Worm (Caenorhabditis elegans): ENCODE data around the gene msp-49.
A peak's percentile ranks its signal among the peaks of the same experiment; 100 is the strongest.

The msp-49 gene

ce11 chrII:5186870-5187269 lies 7.3 kb upstream of the msp-49 start:
- TF ChIP-seq ztf-18 (tag; optimal IDR thresholded peaks at IDR 0.05) (no peak), nhr-80 (tag; optimal IDR thresholded peaks at IDR 0.05) (peak; percentile 40)

- TF ChIP-seq unc-62 (GFP tag; optimal IDR thresholded peaks at IDR 0.05) (no peak), him-1 (tag; optimal IDR thresholded peaks at IDR 0.05) (no peak), snpc-1.1 (tag; optimal IDR thresholded peaks at IDR 0.05; ENCODE audit: insufficient read depth) (no peak), ceh-91 (GFP tag; IDR thresholded peaks at IDR 0.05) (no peak), bed-1 (GFP tag; IDR thresholded peaks at IDR 0.05) (no peak), madf-8 (GFP tag; conservative IDR thresholded peaks at IDR 0.05) (no peak), rpc-1 (optimal IDR thresholded peaks at IDR 0.05) (no peak), rpc-1 (tag; optimal IDR thresholded peaks at IDR 0.05) (no peak), somi-1 (GFP tag; optimal IDR thresholded peaks at IDR 0.05) (no peak), ceh-40 (GFP tag; IDR thresholded peaks at IDR 0.05) (no peak)
Measured at ce11 chrII:5187469-5187868, 6.7 kb upstream of the msp-49 start, which contains the start of gene crh-2. crh-2 (minus strand) TSS chrII:5187569.

ce11 chrII:5187934-5188333 lies 6.2 kb upstream of the msp-49 start:
- no peak for TF ChIP-seq ceh-58 (GFP tag; IDR thresholded peaks at IDR 0.05)
- TF ChIP-seq D2030.7 (GFP tag; IDR thresholded peaks at IDR 0.05), result peak; percentile 27; the same call in 1 of the 2 replicates
- no peak for TF ChIP-seq ztf-3 (GFP tag; optimal IDR thresholded peaks at IDR 0.05)
- TF ChIP-seq lir-1 (GFP tag; conservative IDR thresholded peaks at IDR 0.05), result no peak
- TF ChIP-seq mcd-1 (GFP tag; IDR thresholded peaks at IDR 0.05), result peak; percentile 57; the same call in 1 of the 2 replicates
- no peak for TF ChIP-seq zfh-2 (GFP tag; conservative IDR thresholded peaks at IDR 0.05)
- no peak for TF ChIP-seq die-1 (tag; optimal IDR thresholded peaks at IDR 0.05)
- no peak for TF ChIP-seq ceh-79 (tag; optimal IDR thresholded peaks at IDR 0.05)
- no peak for TF ChIP-seq hlh-12 (tag; optimal IDR thresholded peaks at IDR 0.05)
- TF ChIP-seq bed-2 (GFP tag; IDR thresholded peaks at IDR 0.05), result no peak
- peak; percentile 80 for TF ChIP-seq lsl-1 (GFP tag; optimal IDR thresholded peaks at IDR 0.05)
- no peak for TF ChIP-seq egl-44 (GFP tag; IDR thresholded peaks at IDR 0.05)
- no peak for TF ChIP-seq K12H6.12 (tag; optimal IDR thresholded peaks at IDR 0.05)
- TF ChIP-seq efl-1 (GFP tag; optimal IDR thresholded peaks at IDR 0.05), result peak; percentile 20
- no peak for TF ChIP-seq sdz-38 (tag; optimal IDR thresholded peaks at IDR 0.05)
- TF ChIP-seq F10E7.11 (tag; optimal IDR thresholded peaks at IDR 0.05), result no peak

- no peak for TF ChIP-seq C17E4.6 (GFP tag; IDR thresholded peaks at IDR 0.05)
- peak; percentile 85 for TF ChIP-seq nhr-80 (tag; optimal IDR thresholded peaks at IDR 0.05)
- TF ChIP-seq sea-2 (GFP tag; IDR thresholded peaks at IDR 0.05), result no peak
- no peak for TF ChIP-seq mxl-1 (tag; optimal IDR thresholded peaks at IDR 0.05)
- TF ChIP-seq chd-7 (tag; optimal IDR thresholded peaks at IDR 0.05), result no peak
- no peak for TF ChIP-seq F33H1.4 (GFP tag; IDR thresholded peaks at IDR 0.05)
- no peak for TF ChIP-seq ztf-18 (tag; optimal IDR thresholded peaks at IDR 0.05)
Measured at ce11 chrII:5191766-5192165, 2.4 kb upstream of the msp-49 start.

- no peak for TF ChIP-seq mel-28 (tag; optimal IDR thresholded peaks at IDR 0.05; ENCODE audit: borderline replicate concordance)
- no peak for TF ChIP-seq him-1 (tag; optimal IDR thresholded peaks at IDR 0.05)
- no peak for TF ChIP-seq sea-2 (GFP tag; IDR thresholded peaks at IDR 0.05)
- no peak for TF ChIP-seq bed-1 (GFP tag; IDR thresholded peaks at IDR 0.05)
- no peak for TF ChIP-seq ceh-79 (tag; optimal IDR thresholded peaks at IDR 0.05)
- TF ChIP-seq nhr-90 (tag; optimal IDR thresholded peaks at IDR 0.05), result no peak
- TF ChIP-seq lin-54 (GFP tag; optimal IDR thresholded peaks at IDR 0.05), result no peak
- TF ChIP-seq F10E7.11 (tag; optimal IDR thresholded peaks at IDR 0.05), result no peak
- no peak for TF ChIP-seq lir-1 (GFP tag; conservative IDR thresholded peaks at IDR 0.05)
- no peak for TF ChIP-seq efl-1 (GFP tag; optimal IDR thresholded peaks at IDR 0.05)
- TF ChIP-seq rec-8 (tag; optimal IDR thresholded peaks at IDR 0.05), result no peak
- TF ChIP-seq egl-44 (GFP tag; IDR thresholded peaks at IDR 0.05), result no peak
- TF ChIP-seq B0261.1 (tag; optimal IDR thresholded peaks at IDR 0.05), result no peak
- TF ChIP-seq hrde-1 (tag; optimal IDR thresholded peaks at IDR 0.05; ENCODE audit: borderline replicate concordance), result no peak
Measured at ce11 chrII:5195504-5195903, 1.3 kb downstream of the msp-49 start, which contains the start of gene C34F11.5. C34F11.5 (plus strand) TSS chrII:5195804.

Data from whole organism, young adult.